Fruit fly (Drosophila melanogaster) whole organism, embryonic: ENCODE data around the gene ocn.

Experiments
- Asciz ChIP-seq: fragments of 200-800 bp; sonication (Bioruptor generic); optimal IDR thresholded peaks from 2 replicates; lab custom pipeline; 2017; ENCODE audit warnings: missing biosample characterization, mild to moderate bottlenecking, missing genetic modification characterization, missing genetic modification reagents
- BEAF-32 ChIP-seq: fragments of 200-800 bp; sonication (Bioruptor generic); optimal IDR thresholded peaks from 3 replicates; lab custom pipeline; 2017; ENCODE audit warnings: missing biosample characterization, missing genetic modification characterization, mild to moderate bottlenecking, moderate library complexity, missing genetic modification reagents
- CG13296 ChIP-seq: fragments of 200-800 bp; sonication (Bioruptor generic); optimal IDR thresholded peaks from 3 replicates; lab custom pipeline; 2018; ENCODE audit warnings: missing biosample characterization, mild to moderate bottlenecking, missing genetic modification characterization
- CG15479 ChIP-seq: fragments of 200-800 bp; sonication (Bioruptor generic); optimal IDR thresholded peaks from 3 replicates; lab custom pipeline; 2019; ENCODE audit warnings: missing biosample characterization, mild to moderate bottlenecking, missing genetic modification characterization, moderate library complexity
- CG16813 ChIP-seq: fragments of 200-800 bp; sonication (Bioruptor generic); IDR thresholded peaks from 3 replicates; pipeline ENCODE4 v1.3.6; 2022; ENCODE audit warnings: missing biosample characterization, missing genetic modification characterization; ENCODE audit not compliant: partially characterized antibody
- CG2875 ChIP-seq: fragments of 200-800 bp; sonication (Bioruptor generic); optimal IDR thresholded peaks from 2 replicates; lab custom pipeline; 2017; ENCODE audit warnings: missing biosample characterization, mild to moderate bottlenecking, missing genetic modification characterization, missing genetic modification reagents
- CG3065 ChIP-seq: fragments of 200-800 bp; sonication (Bioruptor generic); optimal IDR thresholded peaks from 2 replicates; lab custom pipeline; 2016; ENCODE audit warnings: missing biosample characterization, missing genetic modification characterization
- CG32532 ChIP-seq: fragments of 200-800 bp; sonication (Bioruptor generic); IDR thresholded peaks from 2 replicates; pipeline ENCODE4 v1.3.6; 2022; ENCODE audit warnings: missing biosample characterization, missing genetic modification characterization
- CG43689 ChIP-seq: fragments of 200-800 bp; sonication (Bioruptor generic); IDR thresholded peaks from 2 replicates; pipeline ENCODE4 v1.3.6; 2022; ENCODE audit warnings: missing biosample characterization, missing genetic modification characterization
- CG4617 ChIP-seq: fragments of 200-800 bp; sonication (Bioruptor generic); optimal IDR thresholded peaks from 3 replicates; lab custom pipeline; 2016; ENCODE audit warnings: missing biosample characterization, missing genetic modification characterization, borderline replicate concordance
- CG6689 ChIP-seq: fragments of 200-800 bp; sonication (Bioruptor generic); IDR thresholded peaks from 2 replicates; pipeline ENCODE4 v1.3.6; 2022; ENCODE audit warnings: missing biosample characterization, missing genetic modification characterization
- CG6813 ChIP-seq: fragments of 200-800 bp; sonication (Bioruptor generic); optimal IDR thresholded peaks from 2 replicates; lab custom pipeline; 2017; ENCODE audit warnings: missing biosample characterization, missing genetic modification characterization, mild to moderate bottlenecking, moderate library complexity, missing genetic modification reagents
- CG8290 ChIP-seq, 3 experiments: fragments of 200-800 bp; sonication (Bioruptor generic); optimal IDR thresholded peaks; 2 replicates each; lab custom pipeline; 2016 to 2019; ENCODE audit warnings: missing biosample characterization in 3 of 3, missing genetic modification characterization in 3 of 3, mild to moderate bottlenecking in 2 of 3, moderate library complexity in 1 of 3
- CHES-1-like ChIP-seq: fragments of 200-800 bp; sonication (Bioruptor generic); optimal IDR thresholded peaks from 2 replicates; lab custom pipeline; 2016; ENCODE audit warnings: missing biosample characterization, missing genetic modification characterization
- Chrac-16 ChIP-seq: fragments of 200-800 bp; sonication (Bioruptor generic); optimal IDR thresholded peaks from 3 replicates; lab custom pipeline; 2016; ENCODE audit warnings: missing biosample characterization, missing genetic modification characterization
- CkIIα-i1 ChIP-seq: fragments of 200-800 bp; sonication (Bioruptor generic); IDR thresholded peaks from 2 replicates; pipeline ENCODE4 v1.3.6; 2022; ENCODE audit warnings: missing biosample characterization, missing genetic modification characterization
- Deaf1 ChIP-seq: fragments of 200-800 bp; optimal IDR thresholded peaks from 3 replicates; lab custom pipeline; 2019; ENCODE audit warnings: missing biosample characterization, mild to moderate bottlenecking, missing genetic modification characterization, moderate library complexity
- Dp ChIP-seq: fragments of 200-800 bp; sonication (Bioruptor generic); optimal IDR thresholded peaks from 2 replicates; lab custom pipeline; 2018; ENCODE audit warnings: missing biosample characterization, mild to moderate bottlenecking, missing genetic modification characterization, moderate library complexity
- Dref ChIP-seq: fragments of 200-800 bp; sonication (Bioruptor generic); IDR thresholded peaks from 2 replicates; pipeline ENCODE4 v1.3.6; 2022; ENCODE audit warnings: missing biosample characterization, missing genetic modification characterization
- Eip74EF ChIP-seq, 2 experiments: fragments of 200-800 bp in 1 of 2; fragments of >200 bp in 1 of 2; sonication (Bioruptor generic) in 1 of 2; optimal IDR thresholded peaks; 2 replicates each; lab custom pipeline; 2017 to 2019; ENCODE audit warnings: missing biosample characterization in 2 of 2, missing genetic modification characterization in 2 of 2, mild to moderate bottlenecking in 1 of 2, moderate library complexity in 1 of 2
- Gug ChIP-seq: fragments of 200-800 bp; sonication (Bioruptor generic); IDR thresholded peaks from 4 replicates; pipeline ENCODE4 v1.3.6; 2022; ENCODE audit warnings: missing biosample characterization, missing genetic modification characterization
- H15 ChIP-seq: fragments of 200-800 bp; sonication (Bioruptor generic); IDR thresholded peaks from 3 replicates; pipeline ENCODE4 v1.3.6; 2022; ENCODE audit warnings: missing biosample characterization, missing genetic modification characterization
- HLH3B ChIP-seq: fragments of 200-800 bp; sonication (Bioruptor generic); IDR thresholded peaks from 2 replicates; pipeline ENCODE4 v1.3.6; 2022; ENCODE audit warnings: missing biosample characterization, missing genetic modification characterization
- Hey ChIP-seq: fragments of 200-800 bp; sonication (Bioruptor generic); optimal IDR thresholded peaks from 3 replicates; lab custom pipeline; 2018; ENCODE audit warnings: missing biosample characterization, mild to moderate bottlenecking, missing genetic modification characterization
- MTF-1 ChIP-seq: fragments of 200-800 bp; sonication (Bioruptor generic); optimal IDR thresholded peaks from 2 replicates; lab custom pipeline; 2018; ENCODE audit warnings: missing biosample characterization, mild to moderate bottlenecking, missing genetic modification characterization, borderline replicate concordance
- Ptx1 ChIP-seq: fragments of 200-800 bp; sonication (Bioruptor generic); IDR thresholded peaks from 2 replicates; pipeline ENCODE4 v1.3.6; 2022; ENCODE audit warnings: missing biosample characterization, missing genetic modification characterization
- Ravus ChIP-seq: fragments of 200-800 bp; sonication (Bioruptor generic); IDR thresholded peaks from 2 replicates; pipeline ENCODE4 v1.3.6; 2022; ENCODE audit warnings: missing biosample characterization, missing genetic modification characterization
- Sry-δ ChIP-seq: fragments of 200-800 bp; sonication (Bioruptor generic); optimal IDR thresholded peaks from 2 replicates; lab custom pipeline; 2016; ENCODE audit warnings: missing biosample characterization, missing genetic modification characterization
- Taf1 ChIP-seq: fragments of 200-800 bp; sonication (Bioruptor generic); IDR thresholded peaks from 2 replicates; pipeline ENCODE4 v1.3.6; 2022; ENCODE audit warnings: missing biosample characterization, missing genetic modification characterization
- az2 ChIP-seq: fragments of 200-800 bp; sonication (Bioruptor generic); optimal IDR thresholded peaks from 3 replicates; lab custom pipeline; 2016; ENCODE audit warnings: missing biosample characterization, missing genetic modification characterization
- cas ChIP-seq: fragments of 200-800 bp; sonication (Bioruptor generic); IDR thresholded peaks from 2 replicates; pipeline ENCODE4 v1.3.6; 2022; ENCODE audit warnings: missing biosample characterization, missing genetic modification characterization
- cato ChIP-seq: fragments of 200-800 bp; sonication (Bioruptor generic); optimal IDR thresholded peaks from 2 replicates; lab custom pipeline; 2016; ENCODE audit warnings: missing biosample characterization, missing genetic modification characterization, borderline replicate concordance
- chif ChIP-seq, 2 experiments: fragments of 200-800 bp; sonication (Bioruptor generic); optimal IDR thresholded peaks; 3 replicates each; lab custom pipeline; 2016; ENCODE audit warnings: missing biosample characterization in 2 of 2, missing genetic modification characterization in 2 of 2
- chn ChIP-seq: fragments of 200-800 bp; sonication (Bioruptor generic); optimal IDR thresholded peaks from 2 replicates; lab custom pipeline; 2016; ENCODE audit warnings: missing biosample characterization, missing genetic modification characterization
- dati ChIP-seq: fragments of 200-800 bp; sonication (Bioruptor generic); IDR thresholded peaks from 2 replicates; pipeline ENCODE4 v1.3.6; 2022; ENCODE audit warnings: missing biosample characterization, missing genetic modification characterization
- dm ChIP-seq: fragments of 200-800 bp; sonication (Bioruptor generic); optimal IDR thresholded peaks from 3 replicates; lab custom pipeline; 2016; ENCODE audit warnings: missing biosample characterization, missing genetic modification characterization
- gro ChIP-seq: fragments of 200-800 bp; sonication (Bioruptor generic); optimal IDR thresholded peaks from 2 replicates; lab custom pipeline; 2016; ENCODE audit warnings: missing biosample characterization, missing genetic modification characterization
- hb ChIP-seq: fragments of 200-800 bp; sonication (Bioruptor generic); IDR thresholded peaks from 3 replicates; pipeline ENCODE4 v1.3.6; 2022; ENCODE audit warnings: missing biosample characterization, missing genetic modification characterization; ENCODE audit not compliant: partially characterized antibody
- hbn ChIP-seq: fragments of 200-800 bp; sonication (Bioruptor generic); IDR thresholded peaks from 2 replicates; pipeline ENCODE4 v1.3.6; 2022; ENCODE audit warnings: missing biosample characterization, missing genetic modification characterization; ENCODE audit not compliant: partially characterized antibody
- insv ChIP-seq, 2 experiments: fragments of 200-800 bp; sonication (Bioruptor generic); optimal IDR thresholded peaks; 3 replicates each; lab custom pipeline; 2016 to 2018; ENCODE audit warnings: missing biosample characterization in 2 of 2, missing genetic modification characterization in 2 of 2
- kay ChIP-seq: fragments of 200-800 bp; sonication (Bioruptor generic); optimal IDR thresholded peaks from 2 replicates; lab custom pipeline; 2016; ENCODE audit warnings: missing biosample characterization, missing genetic modification characterization
- pb ChIP-seq: fragments of 200-800 bp; sonication (Bioruptor generic); optimal IDR thresholded peaks from 3 replicates; lab custom pipeline; 2016; ENCODE audit warnings: missing biosample characterization, missing genetic modification characterization
- psq ChIP-seq: fragments of 200-800 bp; sonication (Bioruptor generic); optimal IDR thresholded peaks from 2 replicates; lab custom pipeline; 2017; ENCODE audit warnings: missing biosample characterization, missing genetic modification characterization
- sens ChIP-seq: fragments of 200-800 bp; sonication (Bioruptor generic); peaks from one replicate; lab custom pipeline; 2016; ENCODE audit warnings: missing biosample characterization, missing genetic modification characterization
- slbo ChIP-seq: fragments of 200-800 bp; sonication (Bioruptor generic); IDR thresholded peaks from 2 replicates; pipeline ENCODE4 v1.3.6; 2022; ENCODE audit warnings: missing biosample characterization, missing genetic modification characterization
- ssp ChIP-seq: fragments of 200-800 bp; sonication (Bioruptor generic); IDR thresholded peaks from 2 replicates; pipeline ENCODE4 v1.3.6; 2022; ENCODE audit warnings: missing biosample characterization, missing genetic modification characterization
- twi ChIP-seq: fragments of 200-800 bp; optimal IDR thresholded peaks from 2 replicates; lab custom pipeline; 2019; ENCODE audit warnings: missing biosample characterization, mild to moderate bottlenecking, missing genetic modification characterization, moderate library complexity
- unpg ChIP-seq: fragments of 200-800 bp; sonication (Bioruptor generic); optimal IDR thresholded peaks from 3 replicates; lab custom pipeline; 2018; ENCODE audit warnings: missing biosample characterization, mild to moderate bottlenecking, missing genetic modification characterization, moderate library complexity
- yki ChIP-seq: fragments of >200 bp; optimal IDR thresholded peaks from 3 replicates; lab custom pipeline; 2018

Gene ocn

dm6 chr3R:29997607-29998236, 39.8 kb downstream of the ocn start, which contains the start of the genes CG15525 and CG11504 (continued):
- TF ChIP-seq CG32532 = peak; percentile 54; the same call in 1 of the 2 replicates
- peak; percentile 85 for TF ChIP-seq Ptx1 (GFP tag; lab: Robert Waterston, UW)
- peak; percentile 47 for TF ChIP-seq chn (GFP tag; lab: Kevin White, UChicago)
- TF ChIP-seq psq (GFP tag; lab: Kevin White, UChicago) = no peak
- TF ChIP-seq HLH3B (GFP tag; lab: Robert Waterston, UW) = peak; percentile 58; the same call in 1 of the 2 replicates
- TF ChIP-seq yki = no peak
- peak; percentile 96 for TF ChIP-seq CG4617 (GFP tag; lab: Kevin White, UChicago)
- no peak for TF ChIP-seq MTF-1 (GFP tag; lab: Kevin White, UChicago)
- peak; percentile 84 for TF ChIP-seq slbo
- no peak for TF ChIP-seq Asciz (GFP tag; lab: Kevin White, UChicago)
- peak in 1 of 2 experiments; percentile 7 for TF ChIP-seq insv (GFP tag; optimal IDR thresholded peaks at IDR 0.05; lab: Kevin White, UChicago)
- TF ChIP-seq CG16813 (GFP tag; lab: Robert Waterston, UW) = peak; percentile 91
- peak; percentile 53 for TF ChIP-seq gro
- TF ChIP-seq Hey (tag; lab: Kevin White, UChicago) = no peak
- TF ChIP-seq az2 (GFP tag; lab: Kevin White, UChicago) = peak; percentile 51
- TF ChIP-seq hbn (GFP tag; lab: Robert Waterston, UW) = peak; percentile 86
- peak; percentile 90 for TF ChIP-seq hb (GFP tag; lab: Robert Waterston, UW)
- TF ChIP-seq CHES-1-like = peak; percentile 64
- peak; percentile 96 for TF ChIP-seq sens
- TF ChIP-seq dm = peak; percentile 15
- no peak for TF ChIP-seq Taf1
- TF ChIP-seq chif (GFP tag; optimal IDR thresholded peaks at IDR 0.05; lab: Kevin White, UChicago) = peak in 1 of 2 experiments; percentile 42
- no peak for TF ChIP-seq dati (GFP tag; lab: Robert Waterston, UW)
- TF ChIP-seq BEAF-32 (GFP tag; lab: Kevin White, UChicago) = peak; percentile 91
- TF ChIP-seq ssp (GFP tag; lab: Robert Waterston, UW) = peak; percentile 22; the same call in 1 of the 2 replicates
- TF ChIP-seq cas (GFP tag; lab: Robert Waterston, UW) = peak; percentile 8; the same call in 1 of the 2 replicates
- peak; percentile 53; the same call in 1 of the 2 replicates for TF ChIP-seq CG6689 (GFP tag; lab: Robert Waterston, UW)
- TF ChIP-seq Eip74EF (GFP tag; optimal IDR thresholded peaks at IDR 0.05; lab: Kevin White, UChicago) = no peak
- no peak for TF ChIP-seq CG13296
- TF ChIP-seq Sry-δ (GFP tag; lab: Kevin White, UChicago) = peak; percentile 74
- peak; percentile 2 for TF ChIP-seq CG3065
- TF ChIP-seq CG8290 (GFP tag; optimal IDR thresholded peaks at IDR 0.05; lab: Kevin White, UChicago) = peak; percentile 70
- TF ChIP-seq CG8290 (tag; optimal IDR thresholded peaks at IDR 0.05; lab: Kevin White, UChicago) = no peak
- no peak for TF ChIP-seq CG43689 (GFP tag; lab: Robert Waterston, UW)
- no peak for TF ChIP-seq Deaf1 (tag; lab: Kevin White, UChicago)
- peak; percentile 75; the same call in 3 of the 4 replicates for TF ChIP-seq Gug
- TF ChIP-seq pb (GFP tag; lab: Kevin White, UChicago) = no peak
- no peak for TF ChIP-seq H15 (GFP tag; lab: Robert Waterston, UW)
- TF ChIP-seq Chrac-16 (GFP tag; lab: Kevin White, UChicago) = peak; percentile 54
- TF ChIP-seq twi (tag; lab: Kevin White, UChicago) = no peak
- no peak for TF ChIP-seq CG6813
- peak; percentile 79 for TF ChIP-seq CG15479
- peak; percentile 32 for TF ChIP-seq Dp (GFP tag; lab: Kevin White, UChicago)
- peak; percentile 2; the same call in 1 of the 2 replicates for TF ChIP-seq Ravus (GFP tag; lab: Robert Waterston, UW)
- TF ChIP-seq cato (GFP tag; lab: Kevin White, UChicago) = no peak
- peak; percentile 90 for TF ChIP-seq Dref
- no peak for TF ChIP-seq unpg (GFP tag; lab: Kevin White, UChicago)
- no peak for TF ChIP-seq CkIIα-i1
- TF ChIP-seq kay (GFP tag; lab: Kevin White, UChicago) = peak; percentile 14
- TF ChIP-seq CG2875 (GFP tag; lab: Kevin White, UChicago) = no peak
